Fruit fly (Drosophila melanogaster) whole organism, prepupa: ENCODE measurements around the gene kni.

Experiments used
- CG10631 ChIP-seq: fragments of 200-800 bp; sonication (Bioruptor generic); optimal IDR thresholded peaks from 2 replicates; lab custom pipeline; 2016; ENCODE audit warnings: missing biosample characterization, missing genetic modification characterization
- CG10669 ChIP-seq: fragments of 200-800 bp; sonication (Bioruptor generic); optimal IDR thresholded peaks from 3 replicates; lab custom pipeline; 2018; ENCODE audit warnings: missing biosample characterization, mild to moderate bottlenecking, missing genetic modification characterization, moderate library complexity
- CG11294 ChIP-seq: fragments of 200-800 bp; sonication (Bioruptor generic); IDR thresholded peaks from 2 replicates; pipeline ENCODE4 v1.3.6; 2022; ENCODE audit warnings: missing biosample characterization, missing genetic modification characterization
- CG11762 ChIP-seq: fragments of 200-800 bp; sonication (Bioruptor generic); optimal IDR thresholded peaks from 3 replicates; lab custom pipeline; 2016; ENCODE audit warnings: missing biosample characterization, missing genetic modification characterization; ENCODE audit not compliant: insufficient read depth
- CG11902 ChIP-seq: fragments of 200-800 bp; sonication (Bioruptor generic); optimal IDR thresholded peaks from 3 replicates; lab custom pipeline; 2016; ENCODE audit warnings: missing biosample characterization, missing genetic modification characterization
- CG15336 ChIP-seq: fragments of 200-800 bp; sonication (Bioruptor generic); IDR thresholded peaks from 2 replicates; pipeline ENCODE4 v1.3.6; 2022; ENCODE audit warnings: missing biosample characterization, missing genetic modification characterization
- CG1621 ChIP-seq: fragments of 200-800 bp; sonication (Bioruptor generic); optimal IDR thresholded peaks from 3 replicates; lab custom pipeline; 2018; ENCODE audit warnings: missing biosample characterization, mild to moderate bottlenecking, missing genetic modification characterization
- CG16779 ChIP-seq: fragments of 200-800 bp; sonication (Bioruptor generic); optimal IDR thresholded peaks from 3 replicates; lab custom pipeline; 2017; ENCODE audit warnings: missing biosample characterization, mild to moderate bottlenecking, missing genetic modification characterization
- CG3032 ChIP-seq: fragments of 200-800 bp; optimal IDR thresholded peaks from 2 replicates; lab custom pipeline; 2019; ENCODE audit warnings: missing biosample characterization, mild to moderate bottlenecking, missing genetic modification characterization, moderate library complexity
- CG31627 ChIP-seq: fragments of 200-800 bp; sonication (Bioruptor generic); optimal IDR thresholded peaks from 3 replicates; lab custom pipeline; 2016; ENCODE audit warnings: missing biosample characterization, missing genetic modification characterization
- CG32006 ChIP-seq: fragments of 200-800 bp; sonication (Bioruptor generic); optimal IDR thresholded peaks from 3 replicates; lab custom pipeline; 2017; ENCODE audit warnings: missing biosample characterization, mild to moderate bottlenecking, missing genetic modification characterization
- CG3919 ChIP-seq: fragments of 200-800 bp; sonication (Bioruptor generic); optimal IDR thresholded peaks from 3 replicates; lab custom pipeline; 2016; ENCODE audit warnings: missing biosample characterization, missing genetic modification characterization
- CG4318 ChIP-seq: fragments of 200-800 bp; sonication (Bioruptor generic); optimal IDR thresholded peaks from 3 replicates; lab custom pipeline; 2017; ENCODE audit warnings: missing biosample characterization, mild to moderate bottlenecking, missing genetic modification characterization
- CG6276 ChIP-seq: fragments of 200-800 bp; sonication (Bioruptor generic); optimal IDR thresholded peaks from 2 replicates; lab custom pipeline; 2017; ENCODE audit warnings: missing biosample characterization, mild to moderate bottlenecking, missing genetic modification characterization
- CG6792 ChIP-seq: fragments of 200-800 bp; sonication (Bioruptor generic); optimal IDR thresholded peaks from 3 replicates; lab custom pipeline; 2016; ENCODE audit warnings: missing biosample characterization, missing genetic modification characterization
- CG8119 ChIP-seq: fragments of 200-800 bp; sonication (Bioruptor generic); IDR thresholded peaks from 3 replicates; pipeline ENCODE4 v1.3.6; 2022; ENCODE audit warnings: missing biosample characterization, missing genetic modification characterization
- CG8319 ChIP-seq: fragments of 200-800 bp; sonication (Bioruptor generic); optimal IDR thresholded peaks from 3 replicates; lab custom pipeline; 2016; ENCODE audit warnings: missing biosample characterization, missing genetic modification characterization
- CG8632 ChIP-seq: fragments of 200-800 bp; sonication (Bioruptor generic); optimal IDR thresholded peaks from 3 replicates; lab custom pipeline; 2016; ENCODE audit warnings: missing biosample characterization, missing genetic modification characterization
- CG9139 ChIP-seq: fragments of 200-800 bp; sonication (Bioruptor generic); optimal IDR thresholded peaks from 3 replicates; lab custom pipeline; 2017; ENCODE audit warnings: missing biosample characterization, mild to moderate bottlenecking, missing genetic modification characterization
- Eip75B ChIP-seq: fragments of 200-800 bp; sonication (Bioruptor generic); optimal IDR thresholded peaks from 3 replicates; lab custom pipeline; 2016; ENCODE audit warnings: missing biosample characterization, missing genetic modification characterization
- Eip78C ChIP-seq: fragments of 200-800 bp; sonication (Bioruptor generic); peaks from one replicate; lab custom pipeline; 2016; ENCODE audit warnings: missing biosample characterization, missing genetic modification characterization
- Eip93F ChIP-seq: fragments of 200-800 bp; sonication (Bioruptor generic); optimal IDR thresholded peaks from 2 replicates; lab custom pipeline; 2016; ENCODE audit warnings: missing biosample characterization, mild to moderate bottlenecking, missing genetic modification characterization
- Ets21C ChIP-seq: fragments of 200-800 bp; sonication (Bioruptor generic); optimal IDR thresholded peaks from 3 replicates; lab custom pipeline; 2016; ENCODE audit warnings: missing biosample characterization, missing genetic modification characterization
- Ets96B ChIP-seq: fragments of 200-800 bp; optimal IDR thresholded peaks from 2 replicates; lab custom pipeline; 2019; ENCODE audit warnings: missing biosample characterization, mild to moderate bottlenecking, missing genetic modification characterization, moderate library complexity
- Hr39 ChIP-seq: fragments of 200-800 bp; sonication (Bioruptor generic); optimal IDR thresholded peaks from 2 replicates; lab custom pipeline; 2016; ENCODE audit warnings: missing biosample characterization, missing genetic modification characterization
- Hr4 ChIP-seq: fragments of 200-800 bp; sonication (Bioruptor generic); optimal IDR thresholded peaks from 3 replicates; lab custom pipeline; 2016; ENCODE audit warnings: missing biosample characterization, missing genetic modification characterization
- Met ChIP-seq: fragments of 200-800 bp; sonication (Bioruptor generic); optimal IDR thresholded peaks from 3 replicates; lab custom pipeline; 2016; ENCODE audit warnings: missing biosample characterization, missing genetic modification characterization
- Smox ChIP-seq: fragments of 200-800 bp; sonication (Bioruptor generic); optimal IDR thresholded peaks from 3 replicates; lab custom pipeline; 2016; ENCODE audit warnings: missing biosample characterization, missing genetic modification characterization
- Sox102F ChIP-seq: fragments of 200-800 bp; sonication (Bioruptor generic); optimal IDR thresholded peaks from 2 replicates; lab custom pipeline; 2016; ENCODE audit warnings: missing biosample characterization, mild to moderate bottlenecking, missing genetic modification characterization
- achi ChIP-seq: fragments of 200-800 bp; sonication (Bioruptor generic); optimal IDR thresholded peaks from 3 replicates; lab custom pipeline; 2016; ENCODE audit warnings: missing biosample characterization, missing genetic modification characterization
- acj6 ChIP-seq: fragments of 200-800 bp; sonication (Bioruptor generic); optimal IDR thresholded peaks from 3 replicates; lab custom pipeline; 2016; ENCODE audit warnings: missing biosample characterization, missing genetic modification characterization
- cyc ChIP-seq: fragments of 200-800 bp; sonication (Bioruptor generic); optimal IDR thresholded peaks from 3 replicates; lab custom pipeline; 2016; ENCODE audit warnings: missing biosample characterization, missing genetic modification characterization
- dsx ChIP-seq: fragments of 200-800 bp; optimal IDR thresholded peaks from 3 replicates; lab custom pipeline; 2019; ENCODE audit warnings: missing biosample characterization, mild to moderate bottlenecking, missing genetic modification characterization, moderate library complexity; ENCODE audit not compliant: poor library complexity, severe bottlenecking
- esn ChIP-seq: fragments of 200-800 bp; sonication (Bioruptor generic); optimal IDR thresholded peaks from 2 replicates; lab custom pipeline; 2016; ENCODE audit warnings: missing biosample characterization, mild to moderate bottlenecking, missing genetic modification characterization, moderate library complexity
- fd85E ChIP-seq: fragments of 200-800 bp; sonication (Bioruptor generic); optimal IDR thresholded peaks from 3 replicates; lab custom pipeline; 2016; ENCODE audit warnings: missing biosample characterization, missing genetic modification characterization
- lz ChIP-seq: fragments of 200-800 bp; sonication (Bioruptor generic); optimal IDR thresholded peaks from 3 replicates; lab custom pipeline; 2016; ENCODE audit warnings: missing biosample characterization, missing genetic modification characterization
- net ChIP-seq: fragments of 200-800 bp; sonication (Bioruptor generic); optimal IDR thresholded peaks from 3 replicates; lab custom pipeline; 2016; ENCODE audit warnings: missing biosample characterization, missing genetic modification characterization
- pdm3 ChIP-seq: fragments of 200-800 bp; sonication (Bioruptor generic); optimal IDR thresholded peaks from 3 replicates; lab custom pipeline; 2016; ENCODE audit warnings: missing biosample characterization, missing genetic modification characterization
- spab ChIP-seq: fragments of 200-800 bp; sonication (Bioruptor generic); optimal IDR thresholded peaks from 2 replicates; lab custom pipeline; 2017; ENCODE audit warnings: missing biosample characterization, mild to moderate bottlenecking, missing genetic modification characterization, missing genetic modification reagents
- ss ChIP-seq, 2 experiments: fragments of 200-800 bp; sonication (Bioruptor generic); optimal IDR thresholded peaks; 2 replicates in 1 of 2; 3 replicates in 1 of 2; lab custom pipeline; 2017 to 2018; ENCODE audit warnings: mild to moderate bottlenecking in 2 of 2, missing biosample characterization in 2 of 2, missing genetic modification characterization in 2 of 2, moderate library complexity in 1 of 2
- svp ChIP-seq: fragments of 200-800 bp; sonication (Bioruptor generic); peaks from one replicate; lab custom pipeline; 2016; ENCODE audit warnings: missing biosample characterization, missing genetic modification characterization
- topi ChIP-seq: fragments of 200-800 bp; sonication (Bioruptor generic); optimal IDR thresholded peaks from 3 replicates; lab custom pipeline; 2016; ENCODE audit warnings: missing biosample characterization, missing genetic modification characterization
- vri ChIP-seq: fragments of 200-800 bp; sonication (Bioruptor generic); optimal IDR thresholded peaks from 3 replicates; lab custom pipeline; 2016; ENCODE audit warnings: missing biosample characterization, mild to moderate bottlenecking, missing genetic modification characterization

kni gene

DNA sequence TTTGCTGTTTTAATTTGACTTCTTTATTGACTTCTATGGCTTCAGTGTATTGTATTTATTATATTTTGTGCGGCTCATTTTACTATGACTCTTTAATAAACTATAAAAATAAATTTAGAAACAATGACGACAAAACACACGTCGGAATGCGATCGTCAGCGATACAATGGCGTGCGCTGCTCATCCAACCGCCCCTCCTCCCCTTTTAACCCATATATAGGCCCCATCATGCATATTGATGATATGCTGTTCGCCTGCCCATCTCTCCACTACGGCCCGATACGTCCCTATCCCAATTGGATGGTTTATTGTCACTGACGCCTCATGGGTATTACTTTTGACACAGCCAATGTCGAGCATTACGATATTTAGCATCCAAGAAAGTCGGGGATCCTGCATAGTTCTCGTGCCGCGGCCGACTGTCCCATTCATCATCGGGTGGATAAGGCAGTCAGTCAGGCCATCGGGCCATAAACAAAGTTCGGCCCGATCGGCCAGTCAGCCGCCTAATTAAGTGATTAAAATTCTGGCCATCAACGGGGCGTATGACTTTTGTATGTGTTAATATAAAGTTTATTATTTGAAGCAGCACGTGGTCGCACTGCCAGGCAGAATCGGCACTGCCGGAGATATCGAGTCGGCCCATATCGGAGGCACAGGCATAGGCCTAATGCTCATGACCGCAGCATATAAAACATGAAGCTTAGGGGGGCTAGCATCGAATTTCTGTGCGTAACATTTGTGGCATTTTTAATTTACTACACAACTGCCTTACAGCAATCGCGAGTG lies 4.1 kb downstream of the kni start:
- TF ChIP-seq CG10669 (GFP tag; lab: Kevin White, UChicago) (no peak), CG10631 (GFP tag; lab: Kevin White, UChicago) (no peak), fd85E (GFP tag; lab: Kevin White, UChicago) (no peak), CG8119 (GFP tag; lab: Robert Waterston, UW) (no peak), esn (no peak), CG11294 (GFP tag; lab: Robert Waterston, UW) (no peak), Smox (GFP tag; lab: Kevin White, UChicago) (no peak), Eip75B (no peak), lz (GFP tag; lab: Kevin White, UChicago) (no peak), pdm3 (GFP tag; lab: Kevin White, UChicago) (no peak), CG3919 (GFP tag; lab: Kevin White, UChicago) (no peak), Met (GFP tag; lab: Kevin White, UChicago) (no peak), CG11762 (GFP tag; lab: Kevin White, UChicago) (no peak), acj6 (GFP tag; lab: Kevin White, UChicago) (no peak)

DNA sequence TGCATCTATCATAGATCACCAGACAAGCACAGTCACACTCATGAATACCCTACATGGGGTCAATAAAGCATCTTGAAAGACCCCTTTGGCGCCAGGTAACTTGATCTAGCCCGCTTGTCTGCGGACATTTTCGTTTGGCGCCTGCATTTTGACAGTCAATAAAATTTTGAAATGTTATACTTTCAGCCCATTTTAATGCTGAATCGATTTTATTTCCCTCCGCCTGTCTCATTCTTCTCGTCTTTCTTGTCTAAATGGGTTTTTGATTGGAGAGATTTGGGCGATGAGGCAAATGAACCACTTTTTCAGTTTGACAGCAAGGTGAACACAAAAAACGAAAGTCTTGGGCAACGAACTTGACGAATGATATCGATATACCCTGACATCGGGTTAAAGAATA lies 5.1 kb downstream of the kni start:
- TF ChIP-seq Eip93F (no peak), pdm3 (GFP tag; lab: Kevin White, UChicago) (no peak), Hr39 (no peak), cyc (GFP tag; lab: Kevin White, UChicago) (no peak), ss (GFP tag; optimal IDR thresholded peaks at IDR 0.05; lab: Kevin White, UChicago) (no peak), CG8319 (no peak), Smox (GFP tag; lab: Kevin White, UChicago) (no peak), net (GFP tag; lab: Kevin White, UChicago) (no peak), Hr4 (GFP tag; lab: Kevin White, UChicago) (no peak), CG8632 (GFP tag; lab: Kevin White, UChicago) (no peak), acj6 (GFP tag; lab: Kevin White, UChicago) (no peak), spab (GFP tag; lab: Kevin White, UChicago) (no peak), achi (GFP tag; lab: Kevin White, UChicago) (no peak), vri (GFP tag; lab: Kevin White, UChicago) (no peak), CG15336 (GFP tag; lab: Robert Waterston, UW) (no peak), lz (GFP tag; lab: Kevin White, UChicago) (no peak), CG3032 (tag; lab: Kevin White, UChicago) (no peak), CG8119 (GFP tag; lab: Robert Waterston, UW) (no peak)

DNA sequence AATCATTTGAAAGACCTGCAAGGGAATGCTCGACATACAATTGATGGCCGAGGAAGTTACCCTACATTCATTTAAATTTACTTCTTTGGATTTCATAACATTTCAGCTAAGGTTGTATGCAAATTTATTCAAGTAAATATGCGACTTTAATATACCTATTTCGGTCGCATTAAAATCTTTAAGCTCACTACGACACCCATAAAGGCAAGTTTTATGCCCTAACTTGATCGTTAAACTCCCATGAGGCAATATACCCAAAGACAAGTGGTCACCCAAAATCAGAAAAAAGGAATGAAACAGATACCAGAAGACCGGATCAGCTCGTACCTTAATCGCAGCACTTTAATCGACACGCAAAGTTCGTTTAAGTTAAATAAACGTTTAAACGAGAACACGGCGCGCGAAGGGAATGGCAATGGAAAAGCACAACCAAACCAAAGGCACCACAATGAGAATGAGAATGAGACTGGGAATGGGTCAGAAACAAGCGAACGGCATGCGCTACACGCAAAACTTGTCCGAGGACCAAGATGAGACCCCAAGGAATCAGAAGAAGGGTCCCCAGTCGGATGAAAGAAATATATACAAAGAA lies 6.9 kb downstream of the kni start:
- TF ChIP-seq CG31627 (GFP tag; lab: Kevin White, UChicago) (peak; percentile 37), CG10631 (GFP tag; lab: Kevin White, UChicago) (peak; percentile 22), CG11902 (GFP tag; lab: Kevin White, UChicago) (peak; percentile 10), CG9139 (peak; percentile 13), CG1621 (tag; lab: Kevin White, UChicago) (no peak), Ets96B (peak; percentile 13), cyc (GFP tag; lab: Kevin White, UChicago) (peak; percentile 22), achi (GFP tag; lab: Kevin White, UChicago) (peak; percentile 5), CG3032 (tag; lab: Kevin White, UChicago) (peak; percentile 2), CG6276 (GFP tag; lab: Kevin White, UChicago) (no peak), dsx (GFP tag; lab: Kevin White, UChicago) (peak; percentile 14), CG8632 (GFP tag; lab: Kevin White, UChicago) (peak; percentile 12), ss (GFP tag; optimal IDR thresholded peaks at IDR 0.05; lab: Kevin White, UChicago) (peak in 1 of 2 experiments; percentile 96), CG16779 (no peak), Hr4 (GFP tag; lab: Kevin White, UChicago) (no peak), CG11762 (GFP tag; lab: Kevin White, UChicago) (no peak), CG32006 (GFP tag; lab: Kevin White, UChicago) (no peak), Hr39 (peak; percentile 42), Sox102F (GFP tag; lab: Kevin White, UChicago) (peak; percentile 44), esn (peak; percentile 58), CG4318 (GFP tag; lab: Kevin White, UChicago) (no peak), Smox (GFP tag; lab: Kevin White, UChicago) (peak; percentile 45), Ets21C (no peak), acj6 (GFP tag; lab: Kevin White, UChicago) (peak; percentile 8), svp (GFP tag; lab: Kevin White, UChicago) (peak; percentile 86), lz (GFP tag; lab: Kevin White, UChicago) (peak; percentile 47), topi (GFP tag; lab: Kevin White, UChicago) (peak; percentile 36), Eip78C (GFP tag; lab: Kevin White, UChicago) (peak; percentile 68), CG6792 (GFP tag; lab: Kevin White, UChicago) (peak; percentile 31), Met (GFP tag; lab: Kevin White, UChicago) (peak; percentile 41)
